Worm (Caenorhabditis elegans): ENCODE measurements around the gene ugt-4.

Gene ugt-4

DNA sequence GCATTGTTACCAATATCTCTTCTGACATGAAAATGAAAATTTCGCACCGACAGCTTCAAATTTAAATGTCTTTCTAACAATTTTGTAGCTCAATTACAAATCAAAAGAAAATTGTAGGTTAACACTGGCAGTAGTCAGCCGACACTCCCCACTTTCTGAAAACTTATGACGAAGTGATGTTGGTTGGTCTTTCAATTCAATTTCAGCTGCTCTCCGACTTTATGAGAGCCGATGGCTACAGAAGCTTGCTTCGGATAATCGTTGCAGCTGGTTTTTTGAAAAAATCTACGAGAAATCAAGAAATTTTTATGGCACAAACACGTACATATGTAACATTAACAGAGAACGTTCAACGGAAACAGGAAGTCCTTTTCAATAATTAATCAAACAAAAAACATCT, 10.3 kb downstream of the ugt-4 start, which contains the start of gene sre-20:
Gene sre-20 (minus strand): TSS at position 101 of the 400 bp plus-strand sequence.
- TF ChIP-seq mec-3 (tag; optimal IDR thresholded peaks at IDR 0.05; ENCODE audit: borderline replicate concordance) (no peak), npax-4 (tag; optimal IDR thresholded peaks at IDR 0.05) (no peak), dmd-4 (tag; optimal IDR thresholded peaks at IDR 0.05; ENCODE audit: borderline replicate concordance) (no peak), Y22D7AL.16 (tag; optimal IDR thresholded peaks at IDR 0.05) (no peak), pax-1 (tag; optimal IDR thresholded peaks at IDR 0.05) (no peak), pag-3 (tag; optimal IDR thresholded peaks at IDR 0.05; ENCODE audit: borderline replicate concordance) (no peak), eyg-1 (tag; optimal IDR thresholded peaks at IDR 0.05) (no peak), gmeb-2 (tag; optimal IDR thresholded peaks at IDR 0.05) (no peak)

ce11 chrV:12780248-12780647, 14.9 kb downstream of the ugt-4 start:
- TF ChIP-seq C38D4.7 (GFP tag; optimal IDR thresholded peaks at IDR 0.05) (peak; percentile 89), ceh-30 (tag; optimal IDR thresholded peaks at IDR 0.05) (peak; percentile 38), pros-1 (tag; optimal IDR thresholded peaks at IDR 0.05) (no peak), ztf-16 (tag; optimal IDR thresholded peaks at IDR 0.05) (peak; percentile 91), ceh-34 (tag; optimal IDR thresholded peaks at IDR 0.05) (peak; percentile 89), ceh-22 (tag; optimal IDR thresholded peaks at IDR 0.05) (no peak), fkh-6 (tag; optimal IDR thresholded peaks at IDR 0.05) (peak; percentile 92), C08G9.2 (tag; optimal IDR thresholded peaks at IDR 0.05) (peak; percentile 80), pqm-1 (tag; optimal IDR thresholded peaks at IDR 0.05) (peak; percentile 78), ceh-31 (tag; optimal IDR thresholded peaks at IDR 0.05) (peak; percentile 73), lim-6 (tag; optimal IDR thresholded peaks at IDR 0.05) (peak; percentile 75), ceh-19 (GFP tag; optimal IDR thresholded peaks at IDR 0.05) (peak; percentile 95), nhr-232 (tag; optimal IDR thresholded peaks at IDR 0.05) (peak; percentile 89), lin-11 (tag; optimal IDR thresholded peaks at IDR 0.05) (peak; percentile 86), K02D7.2 (tag; optimal IDR thresholded peaks at IDR 0.05) (peak; percentile 88), pha-2 (tag; optimal IDR thresholded peaks at IDR 0.05) (peak; percentile 92), elt-4 (tag; optimal IDR thresholded peaks at IDR 0.05) (peak; percentile 84), tbx-2 (tag; optimal IDR thresholded peaks at IDR 0.05) (peak; percentile 85), unc-55 (GFP tag; optimal IDR thresholded peaks at IDR 0.05) (no peak), dmd-4 (tag; optimal IDR thresholded peaks at IDR 0.05; ENCODE audit: borderline replicate concordance) (peak; percentile 80), ceh-9 (tag; optimal IDR thresholded peaks at IDR 0.05) (peak; percentile 84), pag-3 (tag; optimal IDR thresholded peaks at IDR 0.05; ENCODE audit: borderline replicate concordance) (peak; percentile 71), K09A11.1 (tag; optimal IDR thresholded peaks at IDR 0.05; ENCODE audit: insufficient read depth) (peak; percentile 68), ceh-45 (GFP tag; IDR thresholded peaks at IDR 0.05) (peak; percentile 96), pax-1 (tag; optimal IDR thresholded peaks at IDR 0.05) (peak; percentile 7), ttx-3 (tag; optimal IDR thresholded peaks at IDR 0.05) (peak; percentile 88), syd-9 (tag; optimal IDR thresholded peaks at IDR 0.05) (peak; percentile 92), ets-4 (tag; optimal IDR thresholded peaks at IDR 0.05) (peak; percentile 48), pha-4 (tag; optimal IDR thresholded peaks at IDR 0.05) (no peak), hlh-8 (tag; optimal IDR thresholded peaks at IDR 0.05) (peak; percentile 51), fax-1 (tag; optimal IDR thresholded peaks at IDR 0.05) (peak; percentile 88), gmeb-2 (tag; optimal IDR thresholded peaks at IDR 0.05) (peak; percentile 92), che-1 (tag; optimal IDR thresholded peaks at IDR 0.05) (peak; percentile 90), hlh-30 (tag; optimal IDR thresholded peaks at IDR 0.05; ENCODE audit: insufficient read depth) (peak; percentile 30), unc-86 (tag; optimal IDR thresholded peaks at IDR 0.05) (peak; percentile 88), tbx-7 (tag; optimal IDR thresholded peaks at IDR 0.05) (no peak), pat-9 (tag; optimal IDR thresholded peaks at IDR 0.05) (peak; percentile 87), unc-42 (tag; optimal IDR thresholded peaks at IDR 0.05) (peak; percentile 68), fkh-10 (GFP tag; optimal IDR thresholded peaks at IDR 0.05) (peak; percentile 81), hlh-6 (tag; optimal IDR thresholded peaks at IDR 0.05) (peak; percentile 96), ceh-2 (tag; optimal IDR thresholded peaks at IDR 0.05) (peak; percentile 82), sox-2 (GFP tag; IDR thresholded peaks at IDR 0.05) (peak; percentile 88), ceh-48 (tag; optimal IDR thresholded peaks at IDR 0.05) (peak; percentile 77), sdc-2 (tag; optimal IDR thresholded peaks at IDR 0.05) (peak; percentile 73), Y22D7AL.16 (tag; optimal IDR thresholded peaks at IDR 0.05) (peak; percentile 93), ahr-1 (tag; optimal IDR thresholded peaks at IDR 0.05) (peak; percentile 67), T23F11.4 (GFP tag; optimal IDR thresholded peaks at IDR 0.05) (peak; percentile 90)
